Fruit fly (Drosophila melanogaster) whole organism, embryonic: ENCODE results near the gene PCNA2.

Source experiments
- Atf-2 ChIP-seq: fragments of 200-800 bp; sonication (Bioruptor generic); optimal IDR thresholded peaks from 2 replicates; lab custom pipeline; 2016; ENCODE audit warnings: missing biosample characterization, missing genetic modification characterization
- Atf6 ChIP-seq: fragments of 200-800 bp; sonication (Bioruptor generic); IDR thresholded peaks from 2 replicates; pipeline ENCODE4 v1.3.6; 2022; ENCODE audit warnings: missing biosample characterization, missing genetic modification characterization
- B-H2 ChIP-seq: fragments of 200-800 bp; sonication (Bioruptor generic); optimal IDR thresholded peaks from 2 replicates; lab custom pipeline; 2018; ENCODE audit warnings: missing biosample characterization, mild to moderate bottlenecking, missing genetic modification characterization
- BtbVII ChIP-seq: fragments of 200-800 bp; sonication (Bioruptor generic); optimal IDR thresholded peaks from 3 replicates; lab custom pipeline; 2017; ENCODE audit warnings: missing biosample characterization, mild to moderate bottlenecking, missing genetic modification characterization
- CG10543 ChIP-seq: fragments of 200-800 bp; sonication (Bioruptor generic); optimal IDR thresholded peaks from 3 replicates; lab custom pipeline; 2017; ENCODE audit warnings: missing biosample characterization, mild to moderate bottlenecking, missing genetic modification characterization, moderate library complexity
- CG11695 ChIP-seq: fragments of 200-800 bp; sonication (Bioruptor generic); IDR thresholded peaks from 3 replicates; pipeline ENCODE4 v1.3.6; 2022; ENCODE audit warnings: missing biosample characterization, missing genetic modification characterization
- CG11696 ChIP-seq: fragments of 200-800 bp; sonication (Bioruptor generic); IDR thresholded peaks from 2 replicates; pipeline ENCODE4 v1.3.6; 2022; ENCODE audit warnings: missing biosample characterization, missing genetic modification characterization
- CG13287 ChIP-seq: fragments of 200-800 bp; sonication (Bioruptor generic); IDR thresholded peaks from 2 replicates; pipeline ENCODE4 v1.3.6; 2022; ENCODE audit warnings: missing biosample characterization, missing genetic modification characterization; ENCODE audit not compliant: partially characterized antibody
- CG13894 ChIP-seq: fragments of 200-800 bp; sonication (Bioruptor generic); optimal IDR thresholded peaks from 3 replicates; lab custom pipeline; 2018; ENCODE audit warnings: missing biosample characterization, mild to moderate bottlenecking, missing genetic modification characterization, moderate library complexity
- CG14441 ChIP-seq: fragments of 200-800 bp; sonication (Bioruptor generic); IDR thresholded peaks from 2 replicates; pipeline ENCODE4 v1.3.6; 2022; ENCODE audit warnings: missing biosample characterization, missing genetic modification characterization
- CG17186 ChIP-seq: fragments of 200-800 bp; sonication (Bioruptor generic); optimal IDR thresholded peaks from 3 replicates; lab custom pipeline; 2017; ENCODE audit warnings: missing biosample characterization, missing genetic modification reagents, missing genetic modification characterization
- CG18011 ChIP-seq: fragments of 200-800 bp; sonication (Bioruptor generic); optimal IDR thresholded peaks from 2 replicates; lab custom pipeline; 2017; ENCODE audit warnings: missing biosample characterization, missing genetic modification characterization, mild to moderate bottlenecking, moderate library complexity, missing genotype
- CG18262 ChIP-seq: fragments of 200-800 bp; optimal IDR thresholded peaks from 3 replicates; lab custom pipeline; 2019; ENCODE audit warnings: missing biosample characterization, mild to moderate bottlenecking, missing genetic modification characterization, moderate library complexity
- CG2202 ChIP-seq: fragments of 200-800 bp; sonication (Bioruptor generic); optimal IDR thresholded peaks from 2 replicates; lab custom pipeline; 2018; ENCODE audit warnings: missing biosample characterization, mild to moderate bottlenecking, missing genetic modification characterization
- CG34376 ChIP-seq: fragments of 200-800 bp; sonication (Bioruptor generic); optimal IDR thresholded peaks from 2 replicates; lab custom pipeline; 2018; ENCODE audit warnings: missing biosample characterization, mild to moderate bottlenecking, missing genetic modification characterization
- CG42726 ChIP-seq: fragments of 200-800 bp; sonication (Bioruptor generic); IDR thresholded peaks from 2 replicates; pipeline ENCODE4 v1.3.6; 2022; ENCODE audit warnings: missing biosample characterization, missing genetic modification characterization; ENCODE audit not compliant: partially characterized antibody
- CG4328 ChIP-seq: fragments of 200-800 bp; sonication (Bioruptor generic); optimal IDR thresholded peaks from 3 replicates; lab custom pipeline; 2017; ENCODE audit warnings: missing biosample characterization, missing genetic modification reagents, missing genetic modification characterization
- CG4820 ChIP-seq: fragments of 200-800 bp; sonication (Bioruptor generic); optimal IDR thresholded peaks from 3 replicates; lab custom pipeline; 2016; ENCODE audit warnings: missing biosample characterization, missing genetic modification characterization
- CG7963 ChIP-seq: fragments of 200-800 bp; sonication (Bioruptor generic); IDR thresholded peaks from 3 replicates; pipeline ENCODE4 v1.3.6; 2022; ENCODE audit warnings: missing biosample characterization, missing genetic modification characterization; ENCODE audit not compliant: partially characterized antibody
- Doc3 ChIP-seq: fragments of 200-800 bp; sonication (Bioruptor generic); IDR thresholded peaks from 3 replicates; pipeline ENCODE4 v1.3.6; 2022; ENCODE audit warnings: missing biosample characterization, missing genetic modification characterization; ENCODE audit not compliant: partially characterized antibody
- E2f1 ChIP-seq: fragments of 200-800 bp; sonication (Bioruptor generic); IDR thresholded peaks from 2 replicates; pipeline ENCODE4 v1.3.6; 2022; ENCODE audit warnings: missing biosample characterization, missing genetic modification characterization
- Gsc ChIP-seq: fragments of 200-800 bp; sonication (Bioruptor generic); IDR thresholded peaks from 2 replicates; pipeline ENCODE4 v1.3.6; 2022; ENCODE audit warnings: missing biosample characterization, missing genetic modification characterization
- Neu2 ChIP-seq: fragments of 200-800 bp; sonication (Bioruptor generic); optimal IDR thresholded peaks from 3 replicates; lab custom pipeline; 2016; ENCODE audit warnings: missing biosample characterization, missing genetic modification characterization, borderline replicate concordance
- bbx ChIP-seq: fragments of 200-800 bp; sonication (Bioruptor generic); IDR thresholded peaks from 2 replicates; pipeline ENCODE4 v1.3.6; 2022; ENCODE audit warnings: missing biosample characterization, missing genetic modification characterization; ENCODE audit not compliant: partially characterized antibody
- chinmo ChIP-seq: fragments of 200-800 bp; sonication (Bioruptor generic); IDR thresholded peaks from 4 replicates; pipeline ENCODE4 v1.3.6; 2022; ENCODE audit warnings: missing biosample characterization, missing genetic modification characterization; ENCODE audit not compliant: partially characterized antibody
- ci ChIP-seq: fragments of 200-800 bp; sonication (Bioruptor generic); IDR thresholded peaks from 3 replicates; pipeline ENCODE4 v1.3.6; 2022; ENCODE audit warnings: missing biosample characterization, missing genetic modification characterization
- dmrt99B ChIP-seq: fragments of 200-800 bp; sonication (Bioruptor generic); optimal IDR thresholded peaks from 2 replicates; lab custom pipeline; 2018; ENCODE audit warnings: missing biosample characterization, mild to moderate bottlenecking, missing genetic modification characterization, moderate library complexity
- exex ChIP-seq: fragments of 200-800 bp; sonication (Bioruptor generic); optimal IDR thresholded peaks from 4 replicates; lab custom pipeline; 2018; ENCODE audit warnings: missing biosample characterization, mild to moderate bottlenecking, missing genetic modification characterization, moderate library complexity
- grn ChIP-seq: fragments of 200-800 bp; sonication (Bioruptor generic); optimal IDR thresholded peaks from 3 replicates; lab custom pipeline; 2017; ENCODE audit warnings: missing biosample characterization, missing genetic modification characterization
- gro ChIP-seq: fragments of 200-800 bp; sonication (Bioruptor generic); optimal IDR thresholded peaks from 2 replicates; lab custom pipeline; 2016; ENCODE audit warnings: missing biosample characterization, missing genetic modification characterization
- h ChIP-seq: fragments of >200 bp; optimal IDR thresholded peaks from 2 replicates; lab custom pipeline; 2017
- hb ChIP-seq: fragments of 200-800 bp; sonication (Bioruptor generic); IDR thresholded peaks from 3 replicates; pipeline ENCODE4 v1.3.6; 2022; ENCODE audit warnings: missing biosample characterization, missing genetic modification characterization; ENCODE audit not compliant: partially characterized antibody
- odd ChIP-seq: fragments of 200-800 bp; sonication (Bioruptor generic); optimal IDR thresholded peaks from 2 replicates; lab custom pipeline; 2017; ENCODE audit warnings: missing biosample characterization, mild to moderate bottlenecking, missing genetic modification characterization
- onecut ChIP-seq: fragments of 200-800 bp; sonication (Bioruptor generic); IDR thresholded peaks from 2 replicates; pipeline ENCODE4 v1.3.6; 2022; ENCODE audit warnings: missing biosample characterization, missing genetic modification characterization
- pum ChIP-seq: fragments of 200-800 bp; sonication (Bioruptor generic); optimal IDR thresholded peaks from 2 replicates; lab custom pipeline; 2016; ENCODE audit warnings: missing biosample characterization, missing genetic modification characterization
- rib ChIP-seq: fragments of 200-800 bp; sonication (Bioruptor generic); IDR thresholded peaks from 2 replicates; pipeline ENCODE4 v1.3.6; 2022; ENCODE audit warnings: missing biosample characterization, missing genetic modification characterization
- row ChIP-seq: fragments of 200-800 bp; sonication (Bioruptor generic); IDR thresholded peaks from 3 replicates; pipeline ENCODE4 v1.3.6; 2022; ENCODE audit warnings: missing biosample characterization, missing genetic modification characterization
- scrt ChIP-seq: fragments of 200-800 bp; sonication (Bioruptor generic); optimal IDR thresholded peaks from 2 replicates; lab custom pipeline; 2018; ENCODE audit warnings: missing biosample characterization, mild to moderate bottlenecking, missing genetic modification characterization, moderate library complexity
- sens-2 ChIP-seq: fragments of 200-800 bp; sonication (Bioruptor generic); IDR thresholded peaks from 2 replicates; pipeline ENCODE4 v1.3.6; 2022; ENCODE audit warnings: missing biosample characterization, missing genetic modification characterization
- sna ChIP-seq: fragments of 200-800 bp; sonication (Bioruptor generic); IDR thresholded peaks from 2 replicates; pipeline ENCODE4 v1.3.6; 2022; ENCODE audit warnings: missing biosample characterization, missing genetic modification characterization; ENCODE audit not compliant: partially characterized antibody
- sqz ChIP-seq: fragments of 200-800 bp; sonication (Bioruptor generic); optimal IDR thresholded peaks from 3 replicates; lab custom pipeline; 2018; ENCODE audit warnings: missing biosample characterization, mild to moderate bottlenecking, missing genetic modification characterization
- sug ChIP-seq: fragments of 200-800 bp; optimal IDR thresholded peaks from 2 replicates; lab custom pipeline; 2019; ENCODE audit warnings: missing biosample characterization, mild to moderate bottlenecking, missing genetic modification characterization, moderate library complexity
- toy ChIP-seq: fragments of 200-800 bp; sonication (Bioruptor generic); IDR thresholded peaks from 2 replicates; pipeline ENCODE4 v1.3.6; 2022; ENCODE audit warnings: missing biosample characterization, missing genetic modification characterization
- zen2 ChIP-seq: fragments of 200-800 bp; sonication (Bioruptor generic); IDR thresholded peaks from 3 replicates; pipeline ENCODE4 v1.3.6; 2022; ENCODE audit warnings: missing biosample characterization, missing genetic modification characterization; ENCODE audit not compliant: partially characterized antibody

PCNA2 gene

dm6 chr2L:19565233-19565898 is 18.4 kb downstream of the PCNA2 start, which contains the start of gene CG13077 (continued):
- TF ChIP-seq CG13287 (GFP tag; lab: Robert Waterston, UW) (peak; percentile 68), E2f1 (GFP tag; lab: Robert Waterston, UW) (no peak), Doc3 (GFP tag; lab: Robert Waterston, UW) (peak; percentile 76; the same call in 2 of the 3 replicates), hb (GFP tag; lab: Robert Waterston, UW) (0 out of 3 replicates have a peak, but pooled peaks have one; percentile 27), sna (peak; percentile 47; the same call in 1 of the 2 replicates), row (GFP tag; lab: Robert Waterston, UW) (peak; percentile 27; the same call in 1 of the 3 replicates), sens-2 (no peak), Neu2 (GFP tag; lab: Kevin White, UChicago) (no peak), CG18262 (tag; lab: Kevin White, UChicago) (no peak), CG4820 (no peak), scrt (no peak)

- no peak for TF ChIP-seq Gsc (GFP tag; lab: Robert Waterston, UW)
- TF ChIP-seq grn: peak; percentile 85
- TF ChIP-seq CG18011 (GFP tag; lab: Kevin White, UChicago): no peak
- TF ChIP-seq chinmo (GFP tag; lab: Robert Waterston, UW): 0 out of 4 replicates have a peak, but pooled peaks have one; percentile 43
- TF ChIP-seq CG34376: peak; percentile 92
- TF ChIP-seq exex: peak; percentile 97
- peak; percentile 42 for TF ChIP-seq sug
- peak; percentile 22 for TF ChIP-seq gro (GFP tag; lab: Kevin White, UChicago)
- TF ChIP-seq CG13894: peak; percentile 65
These were observed 20.5 kb downstream of the PCNA2 start, which contains the start of gene CG13078 for dm6 chr2L:19563029-19563980. Gene CG13078, plus strand, starts transcription at chr2L:19563930.

dm6 chr2L:19549412-19549811 is 34.4 kb downstream of the PCNA2 start:
- peak; percentile 92 for TF ChIP-seq CG34376
- no peak for TF ChIP-seq CG7963 (GFP tag; lab: Robert Waterston, UW)
- 0 out of 2 replicates have a peak, but pooled peaks have one; percentile 18 for TF ChIP-seq rib
- TF ChIP-seq sqz (GFP tag; lab: Kevin White, UChicago): peak; percentile 93
- no peak for TF ChIP-seq CG11695
- TF ChIP-seq CG11696: no peak
- TF ChIP-seq CG42726 (GFP tag; lab: Robert Waterston, UW): 0 out of 2 replicates have a peak, but pooled peaks have one; percentile 37
- no peak; the same call in 1 of the 2 replicates for TF ChIP-seq onecut (GFP tag; lab: Robert Waterston, UW)
- 0 out of 2 replicates have a peak, but pooled peaks have one; percentile 6 for TF ChIP-seq CG14441 (GFP tag; lab: Robert Waterston, UW)
- peak; percentile 1 for TF ChIP-seq B-H2 (GFP tag; lab: Kevin White, UChicago)
- TF ChIP-seq bbx (GFP tag; lab: Robert Waterston, UW): 0 out of 2 replicates have a peak, but pooled peaks have one; percentile 40
- no peak for TF ChIP-seq h
- no peak for TF ChIP-seq dmrt99B (tag; lab: Kevin White, UChicago)
- peak; percentile 88 for TF ChIP-seq CG10543 (GFP tag; lab: Kevin White, UChicago)
- TF ChIP-seq BtbVII (GFP tag; lab: Kevin White, UChicago): peak; percentile 56
- peak; percentile 19; the same call in 1 of the 3 replicates for TF ChIP-seq zen2 (GFP tag; lab: Robert Waterston, UW)
- TF ChIP-seq pum: no peak
- no peak for TF ChIP-seq toy (GFP tag; lab: Robert Waterston, UW)
- TF ChIP-seq CG2202 (tag; lab: Kevin White, UChicago): no peak
- TF ChIP-seq odd (GFP tag; lab: Kevin White, UChicago): peak; percentile 23
- no peak for TF ChIP-seq CG4328 (GFP tag; lab: Kevin White, UChicago)
- peak; percentile 42; the same call in 1 of the 2 replicates for TF ChIP-seq Atf6 (GFP tag; lab: Robert Waterston, UW)
- 0 out of 3 replicates have a peak, but pooled peaks have one; percentile 24 for TF ChIP-seq ci (GFP tag; lab: Robert Waterston, UW)
- no peak for TF ChIP-seq CG17186 (GFP tag; lab: Kevin White, UChicago)
- TF ChIP-seq Atf-2 (GFP tag; lab: Kevin White, UChicago): no peak
